Fruit fly (Drosophila melanogaster): ENCODE results near the gene Gagr.

The Gagr gene

dm6 chr3L:16361200-16361815 is 33.1 kb upstream of the Gagr start (continued):
- TF ChIP-seq CG15336 (GFP tag; IDR thresholded peaks at IDR 0.05) (peak; percentile 47; the same call in 1 of the 2 replicates), CG32006 (GFP tag; optimal IDR thresholded peaks at IDR 0.05) (peak; percentile 71), Hr4 (GFP tag; optimal IDR thresholded peaks at IDR 0.05) (peak; percentile 48), net (GFP tag; optimal IDR thresholded peaks at IDR 0.05) (peak; percentile 69), Sox14 (GFP tag; optimal IDR thresholded peaks at IDR 0.05) (peak; percentile 82), Met (GFP tag; optimal IDR thresholded peaks at IDR 0.05) (peak; percentile 74), CG3032 (tag; optimal IDR thresholded peaks at IDR 0.05) (peak; percentile 97), topi (GFP tag; optimal IDR thresholded peaks at IDR 0.05) (peak; percentile 79), Smox (GFP tag; optimal IDR thresholded peaks at IDR 0.05) (peak; percentile 75), Hr39 (GFP tag; optimal IDR thresholded peaks at IDR 0.05) (peak; percentile 61), CG11902 (GFP tag; optimal IDR thresholded peaks at IDR 0.05) (peak; percentile 70), CG34406 (GFP tag; optimal IDR thresholded peaks at IDR 0.05) (peak; percentile 89), dsx (GFP tag; optimal IDR thresholded peaks at IDR 0.05; ENCODE audit: poor library complexity, severe bottlenecking) (peak; percentile 95), CG6276 (GFP tag; optimal IDR thresholded peaks at IDR 0.05) (no peak), CG8319 (GFP tag; optimal IDR thresholded peaks at IDR 0.05) (peak; percentile 79), CG11762 (GFP tag; optimal IDR thresholded peaks at IDR 0.05; ENCODE audit: insufficient read depth) (peak; percentile 70), CG3919 (GFP tag; optimal IDR thresholded peaks at IDR 0.05) (peak; percentile 58), Eip93F (GFP tag; optimal IDR thresholded peaks at IDR 0.05) (no peak), spab (GFP tag; optimal IDR thresholded peaks at IDR 0.05) (peak; percentile 95), CG10669 (GFP tag; optimal IDR thresholded peaks at IDR 0.05) (peak; percentile 89), CG6792 (GFP tag; optimal IDR thresholded peaks at IDR 0.05) (peak; percentile 84), Ets96B (tag; optimal IDR thresholded peaks at IDR 0.05) (peak; percentile 96), CG4318 (GFP tag; optimal IDR thresholded peaks at IDR 0.05) (peak; percentile 18), CG10631 (GFP tag; optimal IDR thresholded peaks at IDR 0.05) (peak; percentile 93), fkh (GFP tag; optimal IDR thresholded peaks at IDR 0.05) (no peak), CG31627 (GFP tag; optimal IDR thresholded peaks at IDR 0.05) (peak; percentile 58), CG6854 (GFP tag; optimal IDR thresholded peaks at IDR 0.05) (peak; percentile 68), fd85E (GFP tag; optimal IDR thresholded peaks at IDR 0.05) (peak; percentile 15), CG7368 (GFP tag; optimal IDR thresholded peaks at IDR 0.05) (peak; percentile 72), Blimp-1 (GFP tag; optimal IDR thresholded peaks at IDR 0.05) (peak; percentile 27), Sox15 (GFP tag; optimal IDR thresholded peaks at IDR 0.05) (peak; percentile 75), Eip78C (GFP tag) (peak; percentile 96), Ets21C (GFP tag; optimal IDR thresholded peaks at IDR 0.05) (peak; percentile 38), cyc (GFP tag; optimal IDR thresholded peaks at IDR 0.05) (peak; percentile 70), Hr38 (GFP tag; optimal IDR thresholded peaks at IDR 0.05) (no peak), ss (GFP tag; optimal IDR thresholded peaks at IDR 0.05) (peak; percentile 95 to 97), Sox102F (GFP tag; optimal IDR thresholded peaks at IDR 0.05) (peak; percentile 66), CG6808 (GFP tag; optimal IDR thresholded peaks at IDR 0.05) (peak; percentile 97), Lpt (GFP tag; optimal IDR thresholded peaks at IDR 0.05) (peak; percentile 39)

DNA sequence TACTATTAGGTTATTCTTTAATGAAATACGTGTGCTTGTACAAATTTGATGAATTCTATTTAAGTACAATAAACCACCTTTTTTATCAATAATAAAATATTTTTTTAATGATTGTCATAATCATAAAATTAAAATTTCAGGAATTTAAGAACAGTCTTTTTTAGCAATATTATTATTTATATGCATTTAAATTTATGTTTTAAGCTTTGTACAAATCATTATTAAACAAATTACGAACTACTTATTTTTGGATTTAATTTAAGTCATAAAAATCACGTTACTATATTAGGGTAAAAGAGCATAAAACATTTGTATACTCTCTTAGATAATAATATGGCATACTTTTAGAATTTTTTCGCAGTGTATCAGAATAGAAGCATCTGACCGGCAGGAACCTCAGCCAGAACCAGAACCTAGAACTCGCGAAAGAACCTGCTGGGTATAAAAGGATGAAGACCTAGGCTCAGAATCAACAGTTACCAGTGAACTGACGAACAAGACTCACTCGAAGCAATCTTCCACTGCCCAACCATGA is 32.2 kb upstream of the Gagr start, which contains the start of gene Cpr72Ea:
Gene Cpr72Ea (plus strand): TSS at position 485 of the 535 bp plus-strand sequence.
- TF ChIP-seq Lpt (GFP tag; optimal IDR thresholded peaks at IDR 0.05), result no peak
- no peak for TF ChIP-seq Hr4 (GFP tag; optimal IDR thresholded peaks at IDR 0.05)
- no peak for TF ChIP-seq achi (GFP tag; optimal IDR thresholded peaks at IDR 0.05)
- TF ChIP-seq CG8319 (GFP tag; optimal IDR thresholded peaks at IDR 0.05), result no peak
- no peak for TF ChIP-seq Blimp-1 (GFP tag; optimal IDR thresholded peaks at IDR 0.05)
- no peak for TF ChIP-seq CG7368 (GFP tag; optimal IDR thresholded peaks at IDR 0.05)
- no peak for TF ChIP-seq CG15336 (GFP tag; IDR thresholded peaks at IDR 0.05)
- no peak for TF ChIP-seq Sox102F (GFP tag; optimal IDR thresholded peaks at IDR 0.05)
- TF ChIP-seq fd59A (GFP tag; optimal IDR thresholded peaks at IDR 0.05), result peak; percentile 14
- TF ChIP-seq Ets96B (tag; optimal IDR thresholded peaks at IDR 0.05), result peak; percentile 37
- peak; percentile 66 for TF ChIP-seq CG3032 (tag; optimal IDR thresholded peaks at IDR 0.05)
- peak; percentile 52 for TF ChIP-seq CG6808 (GFP tag; optimal IDR thresholded peaks at IDR 0.05)
- no peak for TF ChIP-seq CG4318 (GFP tag; optimal IDR thresholded peaks at IDR 0.05)
- no peak for TF ChIP-seq Eip75B (GFP tag; optimal IDR thresholded peaks at IDR 0.05)
- no peak for TF ChIP-seq CG6854 (GFP tag; optimal IDR thresholded peaks at IDR 0.05)
- TF ChIP-seq CG6163 (GFP tag; IDR thresholded peaks at IDR 0.05), result no peak
- no peak for TF ChIP-seq CG3919 (GFP tag; optimal IDR thresholded peaks at IDR 0.05)
- TF ChIP-seq spab (GFP tag; optimal IDR thresholded peaks at IDR 0.05), result peak; percentile 27
- TF ChIP-seq CG1621 (tag; optimal IDR thresholded peaks at IDR 0.05), result no peak
- TF ChIP-seq dac (GFP tag; optimal IDR thresholded peaks at IDR 0.05), result no peak
- TF ChIP-seq salr (GFP tag; optimal IDR thresholded peaks at IDR 0.05), result no peak
- no peak for TF ChIP-seq fd85E (GFP tag; optimal IDR thresholded peaks at IDR 0.05)
- TF ChIP-seq CG6792 (GFP tag; optimal IDR thresholded peaks at IDR 0.05), result no peak
- no peak for TF ChIP-seq lz (GFP tag; optimal IDR thresholded peaks at IDR 0.05)
- no peak for TF ChIP-seq Gug (GFP tag; IDR thresholded peaks at IDR 0.05)

All from whole organism, prepupa.